1 worm cellular context compared by ENCODE assay signal in genomic region chrIII:5836816-5837215, ce11.
TF ChIP-seq lines count a peak whose summit lies in the region.

Gene W04D12.1, plus strand, starts transcription at chrIII:5836926.

TF ChIP-seq in whole organism, L1 larva, 84 proteins besides CTCF, POLR2A, EP300 and RAD21 (continued from another document):
- no peak for TF ChIP-seq hpl-2 (GFP tag; optimal IDR thresholded peaks at IDR 0.05; lab: Kevin White, UChicago)
- TF ChIP-seq C34B4.2 (tag; optimal IDR thresholded peaks at IDR 0.05; lab: Kevin White, UChicago), result no peak
- no peak for TF ChIP-seq unc-98 (GFP tag; IDR thresholded peaks at IDR 0.05; lab: Robert Waterston, UW)
- no peak for TF ChIP-seq unc-62 (GFP tag; optimal IDR thresholded peaks at IDR 0.05; lab: Kevin White, UChicago)
- TF ChIP-seq mdl-1 (tag; optimal IDR thresholded peaks at IDR 0.05; lab: Kevin White, UChicago), result no peak
- no peak for TF ChIP-seq ceh-82 (tag; optimal IDR thresholded peaks at IDR 0.05; lab: Kevin White, UChicago)
- TF ChIP-seq ceh-63 (GFP tag; optimal IDR thresholded peaks at IDR 0.05; lab: Kevin White, UChicago), result no peak
- no peak for TF ChIP-seq mab-9 (GFP tag; IDR thresholded peaks at IDR 0.05; lab: Robert Waterston, UW)
- TF ChIP-seq egl-13 (tag; optimal IDR thresholded peaks at IDR 0.05; lab: Kevin White, UChicago), result no peak
- TF ChIP-seq ztf-11 (tag; optimal IDR thresholded peaks at IDR 0.05; lab: Kevin White, UChicago), result no peak
- no peak for TF ChIP-seq C16A3.4 (tag; optimal IDR thresholded peaks at IDR 0.05; lab: Kevin White, UChicago)
- TF ChIP-seq nhr-77 (tag; optimal IDR thresholded peaks at IDR 0.05; lab: Kevin White, UChicago), result no peak
- no peak for TF ChIP-seq hlh-4 (tag; optimal IDR thresholded peaks at IDR 0.05; lab: Kevin White, UChicago)
- TF ChIP-seq fkh-4 (tag; optimal IDR thresholded peaks at IDR 0.05; lab: Kevin White, UChicago; ENCODE audit: borderline replicate concordance), result no peak
- TF ChIP-seq snpc-4 (tag; optimal IDR thresholded peaks at IDR 0.05; lab: Kevin White, UChicago), result no peak
- TF ChIP-seq vab-15 (tag; optimal IDR thresholded peaks at IDR 0.05; lab: Kevin White, UChicago), result no peak
- TF ChIP-seq nhr-20 (tag; optimal IDR thresholded peaks at IDR 0.05; lab: Kevin White, UChicago), result peak; percentile 33
- no peak for TF ChIP-seq sox-4 (tag; optimal IDR thresholded peaks at IDR 0.05; lab: Kevin White, UChicago)
- TF ChIP-seq nhr-47 (tag; optimal IDR thresholded peaks at IDR 0.05; lab: Kevin White, UChicago), result no peak
- no peak for TF ChIP-seq sup-37 (GFP tag; optimal IDR thresholded peaks at IDR 0.05; lab: Kevin White, UChicago)
- no peak for TF ChIP-seq aha-1 (tag; optimal IDR thresholded peaks at IDR 0.05; lab: Kevin White, UChicago)
- TF ChIP-seq ztf-4 (tag; optimal IDR thresholded peaks at IDR 0.05; lab: Kevin White, UChicago), result no peak
- TF ChIP-seq F16B12.6 (tag; optimal IDR thresholded peaks at IDR 0.05; lab: Kevin White, UChicago), result no peak
- TF ChIP-seq zip-4 (GFP tag; optimal IDR thresholded peaks at IDR 0.05; lab: Kevin White, UChicago), result no peak
- TF ChIP-seq lir-3 (tag; optimal IDR thresholded peaks at IDR 0.05; lab: Kevin White, UChicago; ENCODE audit: poor library complexity), result no peak
- TF ChIP-seq jun-1 (tag; optimal IDR thresholded peaks at IDR 0.05; lab: Kevin White, UChicago), result no peak
- TF ChIP-seq ces-1 (GFP tag; optimal IDR thresholded peaks at IDR 0.05; lab: Kevin White, UChicago), result no peak
- no peak for TF ChIP-seq Y116A8C.19 (tag; optimal IDR thresholded peaks at IDR 0.05; lab: Kevin White, UChicago; ENCODE audit: borderline replicate concordance)
- peak in 1 of 2 experiments; percentile 11 for TF ChIP-seq efl-1 (optimal IDR thresholded peaks at IDR 0.05; lab: Kevin White, UChicago)
- no peak for TF ChIP-seq efl-1 (GFP tag; optimal IDR thresholded peaks at IDR 0.05 in 1 of 2; lab: Kevin White, UChicago)
- no peak for TF ChIP-seq fkh-8 (tag; optimal IDR thresholded peaks at IDR 0.05; lab: Kevin White, UChicago)
- no peak for TF ChIP-seq elt-3 (tag; optimal IDR thresholded peaks at IDR 0.05; lab: Kevin White, UChicago)
- peak; percentile 56 for TF ChIP-seq mep-1 (tag; optimal IDR thresholded peaks at IDR 0.05; lab: Kevin White, UChicago)
- peak; percentile 15 for TF ChIP-seq rnt-1 (tag; optimal IDR thresholded peaks at IDR 0.05; lab: Kevin White, UChicago)
- no peak for TF ChIP-seq ceh-88 (GFP tag; IDR thresholded peaks at IDR 0.05; lab: Robert Waterston, UW)
- TF ChIP-seq nhr-90 (tag; optimal IDR thresholded peaks at IDR 0.05; lab: Kevin White, UChicago; ENCODE audit: poor library complexity), result no peak
- no peak for TF ChIP-seq tbx-2 (tag; optimal IDR thresholded peaks at IDR 0.05; lab: Kevin White, UChicago)
- TF ChIP-seq lin-39 (tag; optimal IDR thresholded peaks at IDR 0.05; lab: Kevin White, UChicago), result no peak
- no peak for TF ChIP-seq nhr-28 (tag; optimal IDR thresholded peaks at IDR 0.05; lab: Kevin White, UChicago)
- TF ChIP-seq lin-14 (GFP tag; optimal IDR thresholded peaks at IDR 0.05; lab: Kevin White, UChicago), result peak; percentile 21
- no peak for TF ChIP-seq elt-2 (tag; optimal IDR thresholded peaks at IDR 0.05; lab: Kevin White, UChicago)
- no peak for TF ChIP-seq pqm-1 (tag; optimal IDR thresholded peaks at IDR 0.05; lab: Kevin White, UChicago)
- no peak for TF ChIP-seq C04F5.9 (tag; optimal IDR thresholded peaks at IDR 0.05; lab: Kevin White, UChicago)
- peak; percentile 6 for TF ChIP-seq unc-130 (tag; optimal IDR thresholded peaks at IDR 0.05; lab: Kevin White, UChicago)
- no peak for TF ChIP-seq pax-3 (tag; optimal IDR thresholded peaks at IDR 0.05; lab: Kevin White, UChicago)
- no peak for TF ChIP-seq alr-1 (tag; optimal IDR thresholded peaks at IDR 0.05; lab: Kevin White, UChicago; ENCODE audit: borderline replicate concordance)
- no peak for TF ChIP-seq ceh-8 (GFP tag; optimal IDR thresholded peaks at IDR 0.05; lab: Kevin White, UChicago)
- no peak for TF ChIP-seq nhr-84 (tag; optimal IDR thresholded peaks at IDR 0.05; lab: Kevin White, UChicago)
- TF ChIP-seq irx-1 (tag; optimal IDR thresholded peaks at IDR 0.05; lab: Kevin White, UChicago), result no peak
- TF ChIP-seq dpl-1 (GFP tag; optimal IDR thresholded peaks at IDR 0.05; lab: Kevin White, UChicago), result no peak
- TF ChIP-seq zag-1 (tag; optimal IDR thresholded peaks at IDR 0.05; lab: Kevin White, UChicago), result no peak
- no peak for TF ChIP-seq tlp-1 (tag; optimal IDR thresholded peaks at IDR 0.05; lab: Kevin White, UChicago)
- no peak for TF ChIP-seq grh-1 (GFP tag; IDR thresholded peaks at IDR 0.05; lab: Robert Waterston, UW)
- TF ChIP-seq mef-2 (tag; optimal IDR thresholded peaks at IDR 0.05; lab: Kevin White, UChicago), result no peak
- TF ChIP-seq unc-30 (tag; optimal IDR thresholded peaks at IDR 0.05; lab: Kevin White, UChicago), result no peak
- peak; percentile 20 for TF ChIP-seq snu-23 (GFP tag; optimal IDR thresholded peaks at IDR 0.05; lab: Kevin White, UChicago)
- TF ChIP-seq nhr-71 (tag; optimal IDR thresholded peaks at IDR 0.05; lab: Kevin White, UChicago), result peak; percentile 12
- TF ChIP-seq swsn-7 (tag; optimal IDR thresholded peaks at IDR 0.05; lab: Kevin White, UChicago), result no peak
- TF ChIP-seq skn-1 (tag; optimal IDR thresholded peaks at IDR 0.05; lab: Kevin White, UChicago), result peak; percentile 29
- TF ChIP-seq pag-3 (tag; optimal IDR thresholded peaks at IDR 0.05; lab: Kevin White, UChicago; ENCODE audit: borderline replicate concordance, insufficient read depth), result no peak
- no peak for TF ChIP-seq nhr-19 (GFP tag; conservative IDR thresholded peaks at IDR 0.05; lab: Robert Waterston, UW)
- TF ChIP-seq lin-35 (GFP tag; optimal IDR thresholded peaks at IDR 0.05; lab: Kevin White, UChicago), result peak in 1 of 2 experiments; percentile 35
- no peak for TF ChIP-seq nhr-12 (tag; optimal IDR thresholded peaks at IDR 0.05; lab: Kevin White, UChicago)
- TF ChIP-seq nhr-76 (tag; optimal IDR thresholded peaks at IDR 0.05; lab: Kevin White, UChicago), result no peak
- TF ChIP-seq dsc-1 (tag; optimal IDR thresholded peaks at IDR 0.05; lab: Kevin White, UChicago), result no peak
- TF ChIP-seq nhr-237 (tag; optimal IDR thresholded peaks at IDR 0.05; lab: Kevin White, UChicago), result no peak
- TF ChIP-seq aly-2 (tag; optimal IDR thresholded peaks at IDR 0.05; lab: Kevin White, UChicago), result no peak
- TF ChIP-seq nhr-85 (tag; lab: Kevin White, UChicago), result peak; percentile 72
- TF ChIP-seq nhr-11 (tag; optimal IDR thresholded peaks at IDR 0.05; lab: Kevin White, UChicago), result no peak
- TF ChIP-seq isw-1 (GFP tag; IDR thresholded peaks at IDR 0.05; lab: Robert Waterston, UW), result no peak
- peak in 1 of 2 experiments; percentile 24 for TF ChIP-seq lsy-2 (tag; optimal IDR thresholded peaks at IDR 0.05; lab: Kevin White, UChicago)
TF ChIP-seq in whole organism, L1 larva: peak in this region for 13.
